Fruit fly (Drosophila melanogaster): ENCODE data around the gene CG8852.

CG8852 gene

dm6 chr2L:3566532-3566931 lies 41.6 kb downstream of the CG8852 start (continued):
- TF ChIP-seq topi (GFP tag; optimal IDR thresholded peaks at IDR 0.05) (peak; percentile 70), Eip93F (GFP tag; optimal IDR thresholded peaks at IDR 0.05) (no peak), Smox (GFP tag; optimal IDR thresholded peaks at IDR 0.05) (peak; percentile 60), fd85E (GFP tag; optimal IDR thresholded peaks at IDR 0.05) (no peak), CG3919 (GFP tag; optimal IDR thresholded peaks at IDR 0.05) (peak; percentile 75), CG6808 (GFP tag; optimal IDR thresholded peaks at IDR 0.05) (peak; percentile 56), dsx (GFP tag; optimal IDR thresholded peaks at IDR 0.05; ENCODE audit: poor library complexity, severe bottlenecking) (no peak), CG10669 (GFP tag; optimal IDR thresholded peaks at IDR 0.05) (peak; percentile 24), CG6276 (GFP tag; optimal IDR thresholded peaks at IDR 0.05) (no peak), ss (GFP tag; optimal IDR thresholded peaks at IDR 0.05) (peak; percentile 38 to 41), CG9139 (GFP tag; optimal IDR thresholded peaks at IDR 0.05) (peak; percentile 12), Hr39 (GFP tag; optimal IDR thresholded peaks at IDR 0.05) (peak; percentile 72), Eip78C (GFP tag) (peak; percentile 80), salr (GFP tag; optimal IDR thresholded peaks at IDR 0.05) (peak in 1 of 2 experiments; percentile 22), Eip75B (GFP tag; optimal IDR thresholded peaks at IDR 0.05) (peak; percentile 44), Hr38 (GFP tag; optimal IDR thresholded peaks at IDR 0.05) (no peak), CG8632 (GFP tag; optimal IDR thresholded peaks at IDR 0.05) (peak; percentile 30), Sox102F (GFP tag; optimal IDR thresholded peaks at IDR 0.05) (peak; percentile 59), dac (GFP tag; optimal IDR thresholded peaks at IDR 0.05) (no peak), svp (GFP tag) (peak; percentile 90), Ets21C (GFP tag; optimal IDR thresholded peaks at IDR 0.05) (peak; percentile 55), fkh (GFP tag; optimal IDR thresholded peaks at IDR 0.05) (no peak), eg (GFP tag; IDR thresholded peaks at IDR 0.05) (0 out of 3 replicates have a peak, but pooled peaks have one; percentile 33)

dm6 chr2L:3567394-3567793 lies 42.5 kb downstream of the CG8852 start:
- TF ChIP-seq Blimp-1 (GFP tag; optimal IDR thresholded peaks at IDR 0.05), result no peak
- peak; percentile 17 for TF ChIP-seq OdsH (GFP tag; optimal IDR thresholded peaks at IDR 0.05)
- TF ChIP-seq CG8119 (GFP tag; IDR thresholded peaks at IDR 0.05), result no peak
- TF ChIP-seq CG10631 (GFP tag; optimal IDR thresholded peaks at IDR 0.05), result peak; percentile 17
- no peak for TF ChIP-seq CG4318 (GFP tag; optimal IDR thresholded peaks at IDR 0.05)
- TF ChIP-seq CG6808 (GFP tag; optimal IDR thresholded peaks at IDR 0.05), result no peak
- peak; percentile 16 for TF ChIP-seq Eip75B (GFP tag; optimal IDR thresholded peaks at IDR 0.05)
- no peak for TF ChIP-seq CG1621 (tag; optimal IDR thresholded peaks at IDR 0.05)
- TF ChIP-seq CG16779 (tag; optimal IDR thresholded peaks at IDR 0.05), result peak; percentile 0
- TF ChIP-seq Smox (GFP tag; optimal IDR thresholded peaks at IDR 0.05), result peak; percentile 9
- TF ChIP-seq CG3919 (GFP tag; optimal IDR thresholded peaks at IDR 0.05), result peak; percentile 30
- peak; percentile 42 for TF ChIP-seq Ets96B (tag; optimal IDR thresholded peaks at IDR 0.05)
- TF ChIP-seq svp (GFP tag), result peak; percentile 64
- peak; percentile 34 for TF ChIP-seq CG10669 (GFP tag; optimal IDR thresholded peaks at IDR 0.05)
- no peak for TF ChIP-seq CG11294 (GFP tag; IDR thresholded peaks at IDR 0.05)
- peak; percentile 32 for TF ChIP-seq CG3032 (tag; optimal IDR thresholded peaks at IDR 0.05)
- no peak for TF ChIP-seq fd85E (GFP tag; optimal IDR thresholded peaks at IDR 0.05)
- peak; percentile 13 for TF ChIP-seq Hr4 (GFP tag; optimal IDR thresholded peaks at IDR 0.05)
- no peak for TF ChIP-seq spab (GFP tag; optimal IDR thresholded peaks at IDR 0.05)
- no peak for TF ChIP-seq CG11902 (GFP tag; optimal IDR thresholded peaks at IDR 0.05)
- no peak for TF ChIP-seq fkh (GFP tag; optimal IDR thresholded peaks at IDR 0.05)
- no peak for TF ChIP-seq CG6276 (GFP tag; optimal IDR thresholded peaks at IDR 0.05)
- peak; percentile 29 for TF ChIP-seq Sox102F (GFP tag; optimal IDR thresholded peaks at IDR 0.05)
- no peak for TF ChIP-seq net (GFP tag; optimal IDR thresholded peaks at IDR 0.05)
- no peak for TF ChIP-seq CG9139 (GFP tag; optimal IDR thresholded peaks at IDR 0.05)
- TF ChIP-seq salr (GFP tag; optimal IDR thresholded peaks at IDR 0.05), result no peak
- TF ChIP-seq pdm3 (GFP tag; optimal IDR thresholded peaks at IDR 0.05), result peak; percentile 12
- no peak for TF ChIP-seq dac (GFP tag; optimal IDR thresholded peaks at IDR 0.05)
- TF ChIP-seq vri (GFP tag; optimal IDR thresholded peaks at IDR 0.05), result no peak
- peak; percentile 22 for TF ChIP-seq CG31627 (GFP tag; optimal IDR thresholded peaks at IDR 0.05)
- TF ChIP-seq acj6 (GFP tag; optimal IDR thresholded peaks at IDR 0.05), result no peak
- no peak for TF ChIP-seq Sox14 (GFP tag; optimal IDR thresholded peaks at IDR 0.05)
- TF ChIP-seq dsx (GFP tag; optimal IDR thresholded peaks at IDR 0.05; ENCODE audit: poor library complexity, severe bottlenecking), result no peak
- peak; percentile 40 for TF ChIP-seq esn (GFP tag; optimal IDR thresholded peaks at IDR 0.05)
- no peak for TF ChIP-seq Eip93F (GFP tag; optimal IDR thresholded peaks at IDR 0.05)
- peak; percentile 35 for TF ChIP-seq topi (GFP tag; optimal IDR thresholded peaks at IDR 0.05)
- peak; percentile 36 for TF ChIP-seq CG32006 (GFP tag; optimal IDR thresholded peaks at IDR 0.05)
- TF ChIP-seq Lpt (GFP tag; optimal IDR thresholded peaks at IDR 0.05), result no peak
- peak; percentile 27 for TF ChIP-seq achi (GFP tag; optimal IDR thresholded peaks at IDR 0.05)
- no peak for TF ChIP-seq Hr38 (GFP tag; optimal IDR thresholded peaks at IDR 0.05)
- TF ChIP-seq Eip78C (GFP tag), result peak; percentile 76
- no peak for TF ChIP-seq eg (GFP tag; IDR thresholded peaks at IDR 0.05)
- no peak for TF ChIP-seq Gug (GFP tag; IDR thresholded peaks at IDR 0.05)

All from whole organism, prepupa.